Worm (Caenorhabditis elegans): Measurements from ENCODE around the gene arx-4.

- TF ChIP-seq duxl-1 (tag; optimal IDR thresholded peaks at IDR 0.05; ENCODE audit: poor library complexity), result no peak
- no peak for TF ChIP-seq attf-4 (tag; optimal IDR thresholded peaks at IDR 0.05)
- TF ChIP-seq snpc-4 (tag; optimal IDR thresholded peaks at IDR 0.05), result no peak
- TF ChIP-seq nhr-76 (tag; optimal IDR thresholded peaks at IDR 0.05), result no peak
- no peak for TF ChIP-seq R02D3.7 (tag; optimal IDR thresholded peaks at IDR 0.05)
Measured at ce11 chrIII:895525-895924, 33.4 kb downstream of the arx-4 start, which contains the start of the genes ztf-18 and F23H11.2.
